Worm (Caenorhabditis elegans) whole organism, L2 larva: Measurements from ENCODE around the gene C05E4.12.

Experiments
- C34F6.9 ChIP-seq: fragments of 150-350 bp; optimal IDR thresholded peaks from 2 replicates; lab custom pipeline; 2014; ENCODE audit warnings: missing biosample characterization, missing genetic modification characterization
- R02D3.7 ChIP-seq: fragments of 150-350 bp; optimal IDR thresholded peaks from 2 replicates; lab custom pipeline; 2014; ENCODE audit warnings: missing biosample characterization, missing genetic modification characterization
- Y55F3AM.14 ChIP-seq: fragments of 200-800 bp; sonication (Bioruptor generic); optimal IDR thresholded peaks from 2 replicates; lab custom pipeline; 2018; ENCODE audit warnings: mild to moderate bottlenecking, missing genetic modification characterization, missing compliant biosample characterization
- ZK546.5 ChIP-seq: sonication (generic microtip); optimal IDR thresholded peaks from 2 replicates; lab custom pipeline; 2017; ENCODE audit warnings: missing biosample characterization, missing genetic modification characterization
- alr-1 ChIP-seq: fragments of 150-350 bp; optimal IDR thresholded peaks from 2 replicates; lab custom pipeline; 2014; ENCODE audit warnings: missing biosample characterization, missing genetic modification characterization
- aly-2 ChIP-seq: fragments of 150-350 bp; optimal IDR thresholded peaks from 2 replicates; lab custom pipeline; 2014; ENCODE audit warnings: missing biosample characterization, missing genetic modification characterization
- blmp-1 ChIP-seq: sonication (generic microtip); optimal IDR thresholded peaks from 2 replicates; lab custom pipeline; 2017; ENCODE audit warnings: missing genetic modification characterization, mild to moderate bottlenecking, missing compliant biosample characterization, antibody characterized with exemption, moderate library complexity; ENCODE audit not compliant: insufficient read depth
- ceh-16 ChIP-seq: fragments of 150-350 bp; optimal IDR thresholded peaks from 2 replicates; lab custom pipeline; 2014; ENCODE audit warnings: missing biosample characterization, missing genetic modification characterization
- crh-2 ChIP-seq: sonication (generic microtip); optimal IDR thresholded peaks from 2 replicates; lab custom pipeline; 2017; ENCODE audit warnings: missing biosample characterization, missing genetic modification characterization
- dmd-4 ChIP-seq: sonication (generic microtip); optimal IDR thresholded peaks from 2 replicates; lab custom pipeline; 2017; ENCODE audit warnings: missing biosample characterization, missing genetic modification characterization
- elt-1 ChIP-seq: fragments of 150-350 bp; optimal IDR thresholded peaks from 2 replicates; lab custom pipeline; 2014; ENCODE audit warnings: missing biosample characterization, missing genetic modification characterization
- gmeb-1 ChIP-seq: fragments of 150-350 bp; optimal IDR thresholded peaks from 2 replicates; lab custom pipeline; 2014; ENCODE audit warnings: missing biosample characterization, missing genetic modification characterization
- lin-39 ChIP-seq: fragments of 150-350 bp; optimal IDR thresholded peaks from 2 replicates; lab custom pipeline; 2014; ENCODE audit warnings: missing biosample characterization, missing genetic modification reagents, missing genetic modification characterization
- lsy-2 ChIP-seq, 2 experiments: fragments of 150-350 bp in 1 of 2; sonication (generic microtip) in 1 of 2; optimal IDR thresholded peaks; 2 replicates each; lab custom pipeline; 2014 to 2017; ENCODE audit warnings: missing biosample characterization in 2 of 2, missing genetic modification characterization in 2 of 2
- mab-5 ChIP-seq: fragments of 150-350 bp; optimal IDR thresholded peaks from 2 replicates; lab custom pipeline; 2014; ENCODE audit warnings: missing biosample characterization, missing genetic modification characterization
- mbf-1 ChIP-seq: sonication (generic microtip); optimal IDR thresholded peaks from 2 replicates; lab custom pipeline; 2017; ENCODE audit warnings: missing biosample characterization, missing genetic modification characterization
- nhr-10 ChIP-seq: sonication (generic microtip); optimal IDR thresholded peaks from 2 replicates; lab custom pipeline; 2017; ENCODE audit warnings: missing biosample characterization, missing genetic modification characterization
- nhr-11 ChIP-seq: fragments of 150-350 bp; optimal IDR thresholded peaks from 2 replicates; lab custom pipeline; 2014; ENCODE audit warnings: missing biosample characterization, missing genetic modification characterization
- nhr-12 ChIP-seq: fragments of 150-350 bp; optimal IDR thresholded peaks from 2 replicates; lab custom pipeline; 2014; ENCODE audit warnings: missing biosample characterization, missing genetic modification characterization
- nhr-129 ChIP-seq: fragments of 150-350 bp; optimal IDR thresholded peaks from 2 replicates; lab custom pipeline; 2014; ENCODE audit warnings: missing biosample characterization, missing genetic modification characterization
- nhr-21 ChIP-seq: fragments of 150-350 bp; optimal IDR thresholded peaks from 2 replicates; lab custom pipeline; 2014; ENCODE audit warnings: missing biosample characterization, missing genetic modification characterization
- nhr-23 ChIP-seq: fragments of 150-350 bp; optimal IDR thresholded peaks from 2 replicates; lab custom pipeline; 2014; ENCODE audit warnings: missing biosample characterization, missing genetic modification reagents, missing genetic modification characterization
- nhr-237 ChIP-seq: fragments of 150-350 bp; optimal IDR thresholded peaks from 2 replicates; lab custom pipeline; 2014; ENCODE audit warnings: missing biosample characterization, missing genetic modification characterization
- nhr-25 ChIP-seq: fragments of 150-350 bp; sonication (generic microtip); optimal IDR thresholded peaks from 3 replicates; lab custom pipeline; 2014; ENCODE audit warnings: missing biosample characterization, missing genetic modification characterization
- nhr-6 ChIP-seq: fragments of 150-350 bp; optimal IDR thresholded peaks from 2 replicates; lab custom pipeline; 2014; ENCODE audit warnings: missing biosample characterization, missing genetic modification characterization
- nhr-77 ChIP-seq: fragments of 150-350 bp; optimal IDR thresholded peaks from 2 replicates; lab custom pipeline; 2014; ENCODE audit warnings: missing biosample characterization, missing genetic modification characterization
- peb-1 ChIP-seq: fragments of 150-350 bp; optimal IDR thresholded peaks from 2 replicates; lab custom pipeline; 2014; ENCODE audit warnings: missing biosample characterization, missing genetic modification characterization
- sem-4 ChIP-seq: fragments of 150-350 bp; optimal IDR thresholded peaks from 2 replicates; lab custom pipeline; 2014; ENCODE audit warnings: missing biosample characterization, missing genetic modification reagents, missing genetic modification characterization
- skn-1 ChIP-seq: sonication (generic microtip); optimal IDR thresholded peaks from 2 replicates; lab custom pipeline; 2017; ENCODE audit warnings: missing biosample characterization, missing genetic modification characterization
- sma-3 ChIP-seq: sonication (generic microtip); optimal IDR thresholded peaks from 2 replicates; lab custom pipeline; 2016; ENCODE audit warnings: missing genetic modification reagents, missing genetic modification characterization, missing compliant biosample characterization
- sma-9 ChIP-seq, 2 experiments: fragments of 150-350 bp in 1 of 2; sonication (generic microtip) in 1 of 2; optimal IDR thresholded peaks; 2 replicates each; lab custom pipeline; 2014 to 2016; ENCODE audit warnings: missing genetic modification characterization in 2 of 2, mild to moderate bottlenecking in 1 of 2, missing biosample characterization in 1 of 2, missing compliant biosample characterization in 1 of 2, missing genetic modification reagents in 1 of 2, moderate library complexity in 1 of 2
- snpc-4 ChIP-seq: fragments of 150-350 bp; optimal IDR thresholded peaks from 2 replicates; lab custom pipeline; 2014; ENCODE audit warnings: missing biosample characterization, missing genetic modification characterization
- unc-55 ChIP-seq: fragments of 150-350 bp; sonication (generic microtip); optimal IDR thresholded peaks from 3 replicates; lab custom pipeline; 2014; ENCODE audit warnings: missing biosample characterization, missing genetic modification reagents, missing genetic modification characterization
- unc-62 ChIP-seq: fragments of 150-350 bp; optimal IDR thresholded peaks from 2 replicates; lab custom pipeline; 2014; ENCODE audit warnings: missing biosample characterization, missing genetic modification reagents, missing genetic modification characterization
- zag-1 ChIP-seq: fragments of 150-350 bp; optimal IDR thresholded peaks from 2 replicates; lab custom pipeline; 2014; ENCODE audit warnings: missing biosample characterization, missing genetic modification characterization
- ztf-1 ChIP-seq: fragments of 200-800 bp; sonication (Bioruptor generic); conservative IDR thresholded peaks from 2 replicates; pipeline ENCODE4 v1.3.6; 2022; ENCODE audit warnings: missing genetic modification characterization, missing compliant biosample characterization
- ztf-11 ChIP-seq: sonication (generic microtip); optimal IDR thresholded peaks from 2 replicates; lab custom pipeline; 2017; ENCODE audit warnings: missing biosample characterization, missing genetic modification characterization
- ztf-4 ChIP-seq: fragments of 150-350 bp; optimal IDR thresholded peaks from 2 replicates; lab custom pipeline; 2014; ENCODE audit warnings: missing biosample characterization, missing genetic modification characterization

The C05E4.12 gene

ce11 chrV:723895-724352 lies 37.9 kb downstream of the C05E4.12 start, which contains the start of gene fbxb-72 (continued):
- TF ChIP-seq lsy-2 (tag; optimal IDR thresholded peaks at IDR 0.05; lab: Kevin White, UChicago) (peak in 1 of 2 experiments; percentile 87), sma-3 (GFP tag; lab: Kevin White, UChicago) (peak; percentile 70), zag-1 (no peak)

- no peak for TF ChIP-seq nhr-23 (tag; lab: Kevin White, UChicago)
- TF ChIP-seq Y55F3AM.14 (GFP tag; lab: Kevin White, UChicago) = no peak
- no peak for TF ChIP-seq mbf-1 (tag; lab: Kevin White, UChicago)
- TF ChIP-seq peb-1 = no peak
- no peak for TF ChIP-seq alr-1 (tag; lab: Kevin White, UChicago)
- no peak for TF ChIP-seq R02D3.7
- TF ChIP-seq nhr-77 (tag; lab: Kevin White, UChicago) = no peak
- TF ChIP-seq elt-1 (tag; lab: Kevin White, UChicago) = no peak
- TF ChIP-seq nhr-6 (tag; lab: Kevin White, UChicago) = no peak
- TF ChIP-seq skn-1 (tag; lab: Kevin White, UChicago) = no peak
- TF ChIP-seq nhr-21 = no peak
- TF ChIP-seq nhr-12 (tag; lab: Kevin White, UChicago) = no peak
- no peak for TF ChIP-seq ceh-16 (tag; lab: Kevin White, UChicago)
- no peak for TF ChIP-seq crh-2
- TF ChIP-seq ztf-1 (GFP tag; lab: Robert Waterston, UW) = no peak
- no peak for TF ChIP-seq lin-39 (tag; lab: Kevin White, UChicago)
- TF ChIP-seq unc-55 = no peak
Measured at ce11 chrV:722889-723288, 38.9 kb downstream of the C05E4.12 start.

ce11 chrV:719731-720130 lies 42.1 kb downstream of the C05E4.12 start, which contains the start of gene srbc-40:
Gene srbc-40 (minus strand): TSS chrV:719831.
- TF ChIP-seq mab-5 (tag; lab: Kevin White, UChicago) (no peak), ztf-1 (GFP tag; lab: Robert Waterston, UW) (no peak), R02D3.7 (no peak), ZK546.5 (no peak), gmeb-1 (tag; lab: Kevin White, UChicago) (no peak), nhr-129 (tag; lab: Kevin White, UChicago) (no peak), nhr-11 (no peak), ztf-4 (tag; lab: Kevin White, UChicago) (no peak), blmp-1 (no peak), ztf-11 (tag; lab: Kevin White, UChicago) (no peak), skn-1 (tag; lab: Kevin White, UChicago) (no peak), dmd-4 (tag; lab: Kevin White, UChicago) (no peak), unc-55 (no peak), nhr-237 (tag; lab: Kevin White, UChicago) (no peak), sma-9 (GFP tag; optimal IDR thresholded peaks at IDR 0.05; lab: Kevin White, UChicago) (no peak), sma-9 (tag; optimal IDR thresholded peaks at IDR 0.05; lab: Kevin White, UChicago) (no peak), nhr-10 (no peak), nhr-21 (no peak), peb-1 (no peak), snpc-4 (no peak)
- TF ChIP-seq, all 48 proteins: peak for 0

ce11 chrV:712882-713281 lies 48.9 kb downstream of the C05E4.12 start, which contains the start of gene cyp-33C11:
Gene cyp-33C11 (minus strand): TSS chrV:712982.
- no peak for TF ChIP-seq sem-4 (tag; lab: Kevin White, UChicago)
- no peak for TF ChIP-seq Y55F3AM.14 (GFP tag; lab: Kevin White, UChicago)
- no peak for TF ChIP-seq ceh-16 (tag; lab: Kevin White, UChicago)
- TF ChIP-seq sma-9 (GFP tag; optimal IDR thresholded peaks at IDR 0.05; lab: Kevin White, UChicago) = no peak
- no peak for TF ChIP-seq sma-9 (tag; optimal IDR thresholded peaks at IDR 0.05; lab: Kevin White, UChicago)
- TF ChIP-seq nhr-77 (tag; lab: Kevin White, UChicago) = no peak
- no peak for TF ChIP-seq crh-2
- TF ChIP-seq aly-2 = no peak
- TF ChIP-seq nhr-25 = no peak
- TF ChIP-seq nhr-129 (tag; lab: Kevin White, UChicago) = no peak
- no peak for TF ChIP-seq unc-62
- no peak for TF ChIP-seq C34F6.9 (tag; lab: Kevin White, UChicago)
- TF ChIP-seq ZK546.5 = no peak
- TF ChIP-seq blmp-1 = no peak
- no peak for TF ChIP-seq ztf-1 (GFP tag; lab: Robert Waterston, UW)
- no peak for TF ChIP-seq lin-39 (tag; lab: Kevin White, UChicago)
- TF ChIP-seq ztf-4 (tag; lab: Kevin White, UChicago) = no peak
- TF ChIP-seq mbf-1 (tag; lab: Kevin White, UChicago) = no peak
- no peak for TF ChIP-seq peb-1
- TF ChIP-seq nhr-23 (tag; lab: Kevin White, UChicago) = no peak
